Worm (Caenorhabditis elegans) whole organism, young adult: ENCODE measurements around the gene mdt-26.

Experiments
- B0019.2 ChIP-seq: fragments of 200-800 bp; sonication (Bioruptor generic); conservative IDR thresholded peaks from 2 replicates; pipeline ENCODE4 v1.3.6; 2022; ENCODE audit warnings: missing genetic modification reagents, missing genetic modification characterization, missing compliant biosample characterization
- B0035.1 ChIP-seq: sonication (generic microtip); optimal IDR thresholded peaks from 2 replicates; lab custom pipeline; 2016; ENCODE audit warnings: missing genetic modification characterization, mild to moderate bottlenecking, missing compliant biosample characterization, missing genotype, missing genetic modification reagents
- C06A6.2 ChIP-seq: fragments of 200-800 bp; sonication (Bioruptor generic); conservative IDR thresholded peaks from 2 replicates; pipeline ENCODE4 v1.3.6; 2022; ENCODE audit warnings: missing genetic modification characterization, missing compliant biosample characterization
- F10E7.11 ChIP-seq: sonication (generic microtip); optimal IDR thresholded peaks from 2 replicates; lab custom pipeline; 2017; ENCODE audit warnings: mild to moderate bottlenecking, missing genetic modification characterization, moderate library complexity, missing compliant biosample characterization
- F49E8.2 ChIP-seq: sonication (generic microtip); optimal IDR thresholded peaks from 3 replicates; lab custom pipeline; 2017; ENCODE audit warnings: missing genetic modification characterization, mild to moderate bottlenecking, missing compliant biosample characterization, antibody characterized with exemption, moderate library complexity; ENCODE audit not compliant: insufficient read depth
- K11D2.4 ChIP-seq: fragments of 200-800 bp; sonication (Bioruptor generic); IDR thresholded peaks from 2 replicates; pipeline ENCODE4 v1.3.6; 2022; ENCODE audit warnings: missing genetic modification reagents, missing genetic modification characterization, missing compliant biosample characterization
- Y67H2A.10 ChIP-seq: fragments of 200-800 bp; sonication (Bioruptor generic); conservative IDR thresholded peaks from 2 replicates; pipeline ENCODE4 v1.3.6; 2022; ENCODE audit warnings: missing genetic modification reagents, missing genetic modification characterization, missing compliant biosample characterization
- Y79H2A.3 ChIP-seq: fragments of 200-800 bp; sonication (Bioruptor generic); conservative IDR thresholded peaks from 2 replicates; pipeline ENCODE4 v1.3.6; 2022; ENCODE audit warnings: missing genetic modification reagents, missing genetic modification characterization, missing compliant biosample characterization
- Y95B8A.8 ChIP-seq: fragments of 200-800 bp; sonication (Bioruptor generic); IDR thresholded peaks from 2 replicates; pipeline ENCODE4 v1.3.6; 2022; ENCODE audit warnings: missing genetic modification reagents, missing genetic modification characterization, missing compliant biosample characterization
- aptf-3 ChIP-seq: fragments of 200-800 bp; sonication (Bioruptor generic); IDR thresholded peaks from 2 replicates; pipeline ENCODE4 v1.3.6; 2022; ENCODE audit warnings: missing genetic modification characterization, missing compliant biosample characterization
- atf-7 ChIP-seq: sonication (generic microtip); optimal IDR thresholded peaks from 2 replicates; lab custom pipeline; 2017; ENCODE audit warnings: mild to moderate bottlenecking, missing genetic modification characterization, missing compliant biosample characterization
- attf-3 ChIP-seq: fragments of 200-800 bp; sonication (Bioruptor generic); conservative IDR thresholded peaks from 2 replicates; pipeline ENCODE4 v1.3.6; 2022; ENCODE audit warnings: missing genetic modification reagents, missing genetic modification characterization, missing compliant biosample characterization
- attf-6 ChIP-seq: fragments of 200-800 bp; sonication (Bioruptor generic); IDR thresholded peaks from 2 replicates; pipeline ENCODE4 v1.3.6; 2022; ENCODE audit warnings: missing genetic modification reagents, missing genetic modification characterization, missing compliant biosample characterization
- bed-1 ChIP-seq: fragments of 200-800 bp; sonication (Bioruptor generic); IDR thresholded peaks from 2 replicates; pipeline ENCODE4 v1.3.6; 2022; ENCODE audit warnings: missing genetic modification reagents, missing genetic modification characterization, missing compliant biosample characterization
- bed-2 ChIP-seq: fragments of 200-800 bp; sonication (Bioruptor generic); IDR thresholded peaks from 2 replicates; pipeline ENCODE4 v1.3.6; 2022; ENCODE audit warnings: missing genetic modification reagents, missing genetic modification characterization, missing compliant biosample characterization
- cebp-1 ChIP-seq, 2 experiments: fragments of 200-800 bp in 1 of 2; sonication (Bioruptor generic) in 1 of 2; sonication (generic microtip) in 1 of 2; IDR thresholded peaks in 1 of 2; optimal IDR thresholded peaks in 1 of 2; 2 replicates each; pipeline versions ENCODE4 v1.3.6 to Lab custom; 2017 to 2022; ENCODE audit warnings: missing compliant biosample characterization in 2 of 2, missing genetic modification characterization in 2 of 2, mild to moderate bottlenecking in 1 of 2, missing genetic modification reagents in 1 of 2, moderate library complexity in 1 of 2
- dox-1 ChIP-seq: fragments of 200-800 bp; sonication (Bioruptor generic); IDR thresholded peaks from 2 replicates; pipeline ENCODE4 v1.3.6; 2022; ENCODE audit warnings: missing genetic modification reagents, missing genetic modification characterization, missing compliant biosample characterization
- dpl-1 ChIP-seq: fragments of 150-350 bp; optimal IDR thresholded peaks from 2 replicates; lab custom pipeline; 2014; ENCODE audit warnings: missing biosample characterization, missing genetic modification reagents, missing genetic modification characterization
- egl-44 ChIP-seq: fragments of 200-800 bp; sonication (Bioruptor generic); IDR thresholded peaks from 2 replicates; pipeline ENCODE4 v1.3.6; 2022; ENCODE audit warnings: missing genetic modification reagents, missing genetic modification characterization, missing compliant biosample characterization
- egrh-3 ChIP-seq: fragments of 200-800 bp; sonication (Bioruptor generic); IDR thresholded peaks from 2 replicates; pipeline ENCODE4 v1.3.6; 2022; ENCODE audit warnings: missing genetic modification reagents, missing genetic modification characterization, missing compliant biosample characterization
- him-1 ChIP-seq: sonication (generic microtip); optimal IDR thresholded peaks from 2 replicates; lab custom pipeline; 2016; ENCODE audit warnings: missing genotype, missing genetic modification reagents, missing genetic modification characterization, missing compliant biosample characterization
- hlh-12 ChIP-seq: sonication (generic microtip); optimal IDR thresholded peaks from 2 replicates; lab custom pipeline; 2016; ENCODE audit warnings: missing genetic modification characterization, missing compliant biosample characterization
- hlh-26 ChIP-seq: fragments of 200-800 bp; sonication (Bioruptor generic); conservative IDR thresholded peaks from 2 replicates; pipeline ENCODE4 v1.3.6; 2022; ENCODE audit warnings: missing genetic modification reagents, missing genetic modification characterization, missing compliant biosample characterization
- hmg-1.2 ChIP-seq: fragments of 200-800 bp; sonication (Bioruptor generic); IDR thresholded peaks from 2 replicates; pipeline ENCODE4 v1.3.6; 2022; ENCODE audit warnings: missing genetic modification reagents, missing genetic modification characterization, missing compliant biosample characterization
- hmg-20 ChIP-seq: fragments of 200-800 bp; sonication (Bioruptor generic); IDR thresholded peaks from 2 replicates; pipeline ENCODE4 v1.3.6; 2022; ENCODE audit warnings: missing genetic modification reagents, missing genetic modification characterization, missing compliant biosample characterization
- let-526 ChIP-seq: fragments of 200-800 bp; sonication (Bioruptor generic); IDR thresholded peaks from 2 replicates; pipeline ENCODE4 v1.3.6; 2022; ENCODE audit warnings: missing genetic modification reagents, missing genetic modification characterization, missing compliant biosample characterization
- lir-1 ChIP-seq: fragments of 200-800 bp; sonication (Bioruptor generic); conservative IDR thresholded peaks from 2 replicates; pipeline ENCODE4 v1.3.6; 2022; ENCODE audit warnings: missing genetic modification reagents, missing genetic modification characterization, missing compliant biosample characterization
- madf-6 ChIP-seq: fragments of 200-800 bp; sonication (Bioruptor generic); IDR thresholded peaks from 2 replicates; pipeline ENCODE4 v1.3.6; 2022; ENCODE audit warnings: missing genetic modification reagents, missing genetic modification characterization, missing compliant biosample characterization
- nfya-2 ChIP-seq: fragments of 200-800 bp; sonication (Bioruptor generic); IDR thresholded peaks from 2 replicates; pipeline ENCODE4 v1.3.6; 2022; ENCODE audit warnings: missing genetic modification reagents, missing genetic modification characterization, missing compliant biosample characterization
- nfyb-1 ChIP-seq: fragments of 200-800 bp; sonication (Bioruptor generic); IDR thresholded peaks from 2 replicates; pipeline ENCODE4 v1.3.6; 2022; ENCODE audit warnings: missing genetic modification reagents, missing genetic modification characterization, missing compliant biosample characterization
- nhr-179 ChIP-seq: sonication (generic microtip); optimal IDR thresholded peaks from 2 replicates; lab custom pipeline; 2016; ENCODE audit warnings: mild to moderate bottlenecking, missing genetic modification characterization, missing compliant biosample characterization
- nhr-27 ChIP-seq: fragments of 200-800 bp; sonication (Bioruptor generic); optimal IDR thresholded peaks from 2 replicates; lab custom pipeline; 2018; ENCODE audit warnings: mild to moderate bottlenecking, missing genetic modification characterization, moderate library complexity, missing compliant biosample characterization
- nhr-90 ChIP-seq: sonication (generic microtip); optimal IDR thresholded peaks from 2 replicates; lab custom pipeline; 2016; ENCODE audit warnings: missing genotype, mild to moderate bottlenecking, missing genetic modification characterization, missing compliant biosample characterization
- rcor-1 ChIP-seq: fragments of 200-800 bp; sonication (Bioruptor generic); IDR thresholded peaks from 2 replicates; pipeline ENCODE4 v1.3.6; 2022; ENCODE audit warnings: missing genetic modification reagents, missing genetic modification characterization, missing compliant biosample characterization
- sea-2 ChIP-seq: fragments of 200-800 bp; sonication (Bioruptor generic); IDR thresholded peaks from 2 replicates; pipeline ENCODE4 v1.3.6; 2022; ENCODE audit warnings: missing genetic modification characterization, missing compliant biosample characterization
- snpc-4 ChIP-seq, 5 experiments: fragments of 150-350 bp in 1 of 5; sonication (generic microtip) in 4 of 5; optimal IDR thresholded peaks; 2 replicates each; lab custom pipeline; 2014 to 2018; ENCODE audit warnings: missing genetic modification characterization in 5 of 5, missing biosample characterization in 3 of 5, antibody characterized with exemption in 2 of 5, mild to moderate bottlenecking in 2 of 5, missing compliant biosample characterization in 2 of 5, missing genotype in 2 of 5, moderate library complexity in 2 of 5, missing genetic modification reagents in 1 of 5
- sptf-2 ChIP-seq: fragments of 200-800 bp; sonication (Bioruptor generic); optimal IDR thresholded peaks from 2 replicates; lab custom pipeline; 2018; ENCODE audit warnings: mild to moderate bottlenecking, missing genetic modification characterization, missing compliant biosample characterization
- tlf-1 ChIP-seq: fragments of 200-800 bp; sonication (Bioruptor generic); optimal IDR thresholded peaks from 2 replicates; lab custom pipeline; 2018; ENCODE audit warnings: mild to moderate bottlenecking, missing genetic modification characterization, missing compliant biosample characterization
- xnd-1 ChIP-seq: sonication (generic microtip); optimal IDR thresholded peaks from 2 replicates; lab custom pipeline; 2016; ENCODE audit warnings: missing genotype, missing genetic modification reagents, missing genetic modification characterization, missing compliant biosample characterization
- zim-3 ChIP-seq: sonication (generic microtip); optimal IDR thresholded peaks from 2 replicates; lab custom pipeline; 2017; ENCODE audit warnings: mild to moderate bottlenecking, missing genetic modification characterization, moderate library complexity, missing compliant biosample characterization
- ztf-28 ChIP-seq: fragments of 200-800 bp; sonication (Bioruptor generic); IDR thresholded peaks from 2 replicates; pipeline ENCODE4 v1.3.6; 2022; ENCODE audit warnings: missing genetic modification reagents, missing genetic modification characterization, missing compliant biosample characterization

Gene mdt-26

DNA sequence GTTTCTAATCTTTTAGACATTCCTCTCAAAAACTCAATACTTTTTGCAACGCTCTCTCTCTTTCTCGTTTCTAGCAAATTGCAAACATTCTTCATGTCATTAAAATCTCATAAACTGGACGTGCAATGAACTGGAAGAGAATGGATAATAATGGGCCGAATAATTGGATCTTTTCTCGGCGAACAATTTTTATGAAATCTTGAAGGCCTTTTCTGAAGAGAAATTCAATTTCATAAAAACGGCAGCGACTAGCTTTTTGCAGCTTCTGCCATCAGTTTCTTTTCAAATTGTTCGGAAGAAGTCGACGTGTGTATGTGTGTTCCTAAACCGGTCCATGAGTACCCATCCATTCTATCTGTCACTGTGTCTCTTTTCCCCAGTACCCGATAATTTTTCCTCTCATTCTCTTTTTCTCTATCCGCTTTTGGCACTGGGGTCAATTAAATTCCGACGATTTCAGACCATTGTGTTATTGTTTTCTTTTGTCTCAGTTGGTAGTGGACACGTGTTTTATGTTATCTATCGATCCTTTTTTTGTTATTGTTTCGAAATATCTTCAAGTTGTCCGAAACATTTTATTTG lies 41.7 kb downstream of the mdt-26 start:
- no peak for TF ChIP-seq nfya-2 (GFP tag; lab: Robert Waterston, UW)
- TF ChIP-seq cebp-1 (GFP tag; IDR thresholded peaks at IDR 0.05; lab: Robert Waterston, UW) = no peak
- TF ChIP-seq cebp-1 (tag; optimal IDR thresholded peaks at IDR 0.05; lab: Kevin White, UChicago) = peak; percentile 28

ce11 chrII:5704479-5704878 lies 43.5 kb downstream of the mdt-26 start:
- TF ChIP-seq K11D2.4 = no peak
- TF ChIP-seq hmg-1.2 (GFP tag; lab: Robert Waterston, UW) = no peak
- TF ChIP-seq nhr-90 (tag; lab: Kevin White, UChicago) = no peak
- TF ChIP-seq Y67H2A.10 (GFP tag; lab: Robert Waterston, UW) = no peak
- TF ChIP-seq aptf-3 = no peak
- TF ChIP-seq rcor-1 (GFP tag; lab: Robert Waterston, UW) = no peak
- TF ChIP-seq F49E8.2 (tag; lab: Kevin White, UChicago) = no peak

DNA sequence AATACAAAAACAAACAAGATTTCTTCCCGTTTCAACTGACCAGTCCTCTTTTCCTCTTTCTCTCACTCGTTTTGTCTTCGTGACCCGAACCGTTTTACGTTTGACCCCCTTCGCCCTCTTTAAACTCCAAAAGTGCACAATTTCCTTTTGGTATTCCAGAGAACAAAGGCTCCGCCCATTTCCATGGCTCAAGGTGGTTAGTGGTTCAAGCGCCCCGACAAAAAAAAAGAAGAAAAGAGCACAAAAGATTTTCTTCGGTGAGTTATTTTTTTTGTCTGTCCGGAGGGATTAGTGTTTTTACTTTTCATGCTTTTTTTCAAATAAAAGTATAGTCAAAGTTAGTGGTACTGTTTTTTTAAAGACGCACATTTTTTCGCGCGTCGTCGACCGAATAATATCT lies 46.6 kb downstream of the mdt-26 start, which contains the start of gene osta-2:
Gene osta-2, plus strand, starts transcription at position 160 of the 400 bp plus-strand sequence.
- TF ChIP-seq nfyb-1 (GFP tag; lab: Robert Waterston, UW) = 0 out of 2 replicates have a peak, but pooled peaks have one; percentile 34
- no peak for TF ChIP-seq ztf-28

DNA sequence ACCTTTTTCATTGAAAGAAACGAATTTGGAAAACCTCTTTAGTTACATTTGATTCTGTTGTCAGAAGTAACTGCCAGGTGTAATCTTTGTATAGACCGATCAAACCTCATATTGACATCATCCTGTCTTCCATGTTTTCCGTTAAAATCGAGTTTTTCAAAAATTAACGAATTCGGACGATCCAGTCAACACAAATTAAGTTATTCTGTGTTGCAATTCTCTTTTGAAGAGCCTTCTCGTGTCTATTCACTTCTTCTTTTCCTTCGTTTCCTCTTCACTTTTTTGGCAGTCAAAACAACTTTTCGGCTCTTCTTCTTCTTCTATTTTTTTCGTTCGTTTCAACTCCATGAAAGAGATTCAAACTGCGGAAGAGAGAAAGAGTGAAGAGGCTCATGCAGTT lies 47.2 kb downstream of the mdt-26 start:
- TF ChIP-seq C06A6.2 (GFP tag; lab: Robert Waterston, UW) (no peak), Y95B8A.8 (GFP tag; lab: Robert Waterston, UW) (no peak), bed-1 (GFP tag; lab: Robert Waterston, UW) (no peak), B0035.1 (tag; lab: Kevin White, UChicago) (no peak), B0019.2 (GFP tag; lab: Robert Waterston, UW) (no peak), bed-2 (GFP tag; lab: Robert Waterston, UW) (no peak), hlh-12 (tag; lab: Kevin White, UChicago) (no peak), F10E7.11 (tag; lab: Kevin White, UChicago) (no peak), sea-2 (no peak), let-526 (GFP tag; lab: Robert Waterston, UW) (no peak), egl-44 (GFP tag; lab: Robert Waterston, UW) (no peak), nhr-27 (no peak), madf-6 (GFP tag; lab: Robert Waterston, UW) (no peak), hlh-26 (GFP tag; lab: Robert Waterston, UW) (no peak), attf-3 (GFP tag; lab: Robert Waterston, UW) (no peak), dpl-1 (GFP tag; lab: Kevin White, UChicago) (no peak)
- TF ChIP-seq, all 124 proteins: peak for 0

- no peak for TF ChIP-seq Y79H2A.3
- no peak for TF ChIP-seq snpc-4 (GFP tag; optimal IDR thresholded peaks at IDR 0.05; lab: Kevin White, UChicago)
- no peak for TF ChIP-seq snpc-4 (tag; optimal IDR thresholded peaks at IDR 0.05; lab: Kevin White, UChicago)
- TF ChIP-seq xnd-1 (tag; lab: Kevin White, UChicago) = no peak
- no peak for TF ChIP-seq zim-3
- no peak for TF ChIP-seq sptf-2 (GFP tag; lab: Kevin White, UChicago)
- no peak for TF ChIP-seq hmg-20
- TF ChIP-seq Y95B8A.8 (GFP tag; lab: Robert Waterston, UW) = no peak
- no peak for TF ChIP-seq egrh-3 (GFP tag; lab: Robert Waterston, UW)
- TF ChIP-seq nhr-179 (tag; lab: Kevin White, UChicago) = no peak
- no peak for TF ChIP-seq nfyb-1 (GFP tag; lab: Robert Waterston, UW)
- no peak for TF ChIP-seq atf-7 (tag; lab: Kevin White, UChicago)
- TF ChIP-seq egl-44 (GFP tag; lab: Robert Waterston, UW) = no peak
- TF ChIP-seq lir-1 (GFP tag; lab: Robert Waterston, UW) = no peak
- TF ChIP-seq tlf-1 = no peak
- TF ChIP-seq him-1 (tag; lab: Kevin White, UChicago) = no peak
- no peak for TF ChIP-seq attf-6
- TF ChIP-seq dox-1 (GFP tag; lab: Robert Waterston, UW) = no peak
Measured at ce11 chrII:5710835-5711234, 49.9 kb downstream of the mdt-26 start.
